Fruit fly (Drosophila melanogaster) whole organism, embryonic: Measurements from ENCODE around the gene dlt.

Experiments
- BEAF-32 ChIP-seq: fragments of 200-800 bp; sonication (Bioruptor generic); optimal IDR thresholded peaks from 3 replicates; lab custom pipeline; 2017; ENCODE audit warnings: missing biosample characterization, missing genetic modification characterization, mild to moderate bottlenecking, moderate library complexity, missing genetic modification reagents
- CG12391 ChIP-seq: fragments of 200-800 bp; sonication (Bioruptor generic); optimal IDR thresholded peaks from 3 replicates; lab custom pipeline; 2018; ENCODE audit warnings: missing biosample characterization, mild to moderate bottlenecking, missing genetic modification characterization, moderate library complexity
- CG12659 ChIP-seq: fragments of 200-800 bp; sonication (Bioruptor generic); optimal IDR thresholded peaks from 3 replicates; lab custom pipeline; 2017; ENCODE audit warnings: mild to moderate bottlenecking, missing biosample characterization, missing genetic modification reagents, missing genetic modification characterization
- CG14860 ChIP-seq: fragments of 200-800 bp; sonication (Bioruptor generic); IDR thresholded peaks from 3 replicates; pipeline ENCODE4 v1.3.6; 2022; ENCODE audit warnings: missing biosample characterization, missing genetic modification characterization; ENCODE audit not compliant: partially characterized antibody
- CG15696 ChIP-seq: fragments of 200-800 bp; sonication (Bioruptor generic); optimal IDR thresholded peaks from 2 replicates; lab custom pipeline; 2019; ENCODE audit warnings: missing biosample characterization, mild to moderate bottlenecking, missing genetic modification characterization, moderate library complexity
- CG2678 ChIP-seq: fragments of 200-800 bp; sonication (Bioruptor generic); optimal IDR thresholded peaks from 3 replicates; lab custom pipeline; 2019; ENCODE audit warnings: missing biosample characterization, mild to moderate bottlenecking, missing genetic modification characterization, moderate library complexity
- CG2712 ChIP-seq: fragments of 200-800 bp; optimal IDR thresholded peaks from 3 replicates; lab custom pipeline; 2019; ENCODE audit warnings: missing biosample characterization, mild to moderate bottlenecking, missing genetic modification characterization, moderate library complexity
- CG2875 ChIP-seq: fragments of 200-800 bp; sonication (Bioruptor generic); optimal IDR thresholded peaks from 2 replicates; lab custom pipeline; 2017; ENCODE audit warnings: missing biosample characterization, mild to moderate bottlenecking, missing genetic modification characterization, missing genetic modification reagents
- CG30020 ChIP-seq: fragments of 200-800 bp; optimal IDR thresholded peaks from 2 replicates; lab custom pipeline; 2019; ENCODE audit warnings: missing biosample characterization, mild to moderate bottlenecking, missing genetic modification characterization, moderate library complexity
- CG30403 ChIP-seq: fragments of 200-800 bp; sonication (Bioruptor generic); optimal IDR thresholded peaks from 3 replicates; lab custom pipeline; 2016; ENCODE audit warnings: missing biosample characterization, missing genetic modification characterization
- CG33213 ChIP-seq: fragments of 200-800 bp; sonication (Bioruptor generic); optimal IDR thresholded peaks from 3 replicates; lab custom pipeline; 2016; ENCODE audit warnings: missing biosample characterization, missing genetic modification characterization
- CG34224 ChIP-seq: fragments of 200-800 bp; sonication (Bioruptor generic); IDR thresholded peaks from 3 replicates; pipeline ENCODE4 v1.3.6; 2022; ENCODE audit warnings: missing biosample characterization, missing genetic modification characterization; ENCODE audit not compliant: partially characterized antibody
- CG4617 ChIP-seq: fragments of 200-800 bp; sonication (Bioruptor generic); optimal IDR thresholded peaks from 3 replicates; lab custom pipeline; 2016; ENCODE audit warnings: missing biosample characterization, missing genetic modification characterization, borderline replicate concordance
- CG8478 ChIP-seq: fragments of >200 bp; optimal IDR thresholded peaks from 2 replicates; lab custom pipeline; 2018
- CG9437 ChIP-seq: fragments of 200-800 bp; sonication (Bioruptor generic); optimal IDR thresholded peaks from 2 replicates; lab custom pipeline; 2018; ENCODE audit warnings: missing biosample characterization, mild to moderate bottlenecking, missing genetic modification characterization
- CG9797 ChIP-seq: fragments of 200-800 bp; sonication (Bioruptor generic); optimal IDR thresholded peaks from 3 replicates; lab custom pipeline; 2018; ENCODE audit warnings: missing biosample characterization, mild to moderate bottlenecking, missing genetic modification characterization
- CG9817 ChIP-seq: fragments of 200-800 bp; sonication (Bioruptor generic); optimal IDR thresholded peaks from 2 replicates; lab custom pipeline; 2018; ENCODE audit warnings: missing biosample characterization, mild to moderate bottlenecking, missing genetic modification characterization, moderate library complexity
- CHES-1-like ChIP-seq: fragments of 200-800 bp; sonication (Bioruptor generic); optimal IDR thresholded peaks from 2 replicates; lab custom pipeline; 2016; ENCODE audit warnings: missing biosample characterization, missing genetic modification characterization
- CTCF ChIP-seq: fragments of 200-800 bp; sonication (Bioruptor generic); optimal IDR thresholded peaks from 2 replicates; lab custom pipeline; 2017; ENCODE audit warnings: missing biosample characterization, mild to moderate bottlenecking, missing genetic modification characterization, moderate library complexity
- Dbx ChIP-seq: fragments of 200-800 bp; sonication (Bioruptor generic); IDR thresholded peaks from 3 replicates; pipeline ENCODE4 v1.3.6; 2022; ENCODE audit warnings: missing biosample characterization, missing genetic modification characterization
- Ets97D ChIP-seq: fragments of 200-800 bp; sonication (Bioruptor generic); optimal IDR thresholded peaks from 3 replicates; lab custom pipeline; 2016; ENCODE audit warnings: missing biosample characterization, missing genetic modification characterization
- HmgZ ChIP-seq: fragments of 200-800 bp; sonication (Bioruptor generic); optimal IDR thresholded peaks from 2 replicates; lab custom pipeline; 2018; ENCODE audit warnings: missing biosample characterization, mild to moderate bottlenecking, missing genetic modification characterization
- MBD-R2 ChIP-seq: fragments of 200-800 bp; sonication (Bioruptor generic); IDR thresholded peaks from 2 replicates; pipeline ENCODE4 v1.3.6; 2022; ENCODE audit warnings: missing biosample characterization, missing genetic modification characterization
- Max ChIP-seq: fragments of 200-800 bp; sonication (Bioruptor generic); optimal IDR thresholded peaks from 2 replicates; lab custom pipeline; 2016; ENCODE audit warnings: missing biosample characterization, mild to moderate bottlenecking, missing genetic modification characterization
- Med ChIP-seq: fragments of 200-800 bp; sonication (Bioruptor generic); peaks from one replicate; lab custom pipeline; 2016; ENCODE audit warnings: missing biosample characterization, missing genetic modification characterization, mild to moderate bottlenecking, inconsistent platforms, moderate library complexity
- Pdp1 ChIP-seq, 2 experiments: fragments of 200-800 bp; sonication (Bioruptor generic); optimal IDR thresholded peaks; 3 replicates each; lab custom pipeline; 2016; ENCODE audit warnings: missing biosample characterization in 2 of 2, missing genetic modification characterization in 2 of 2, mild to moderate bottlenecking in 1 of 2, moderate library complexity in 1 of 2
- Scr ChIP-seq: fragments of 200-800 bp; sonication (Bioruptor generic); IDR thresholded peaks from 2 replicates; pipeline ENCODE4 v1.3.6; 2022; ENCODE audit warnings: missing biosample characterization, missing genetic modification characterization; ENCODE audit not compliant: partially characterized antibody
- Sry-β ChIP-seq: fragments of 200-800 bp; sonication (Bioruptor generic); optimal IDR thresholded peaks from 2 replicates; lab custom pipeline; 2018; ENCODE audit warnings: missing biosample characterization, mild to moderate bottlenecking, missing genetic modification characterization, moderate library complexity
- Stat92E ChIP-seq, 3 experiments: fragments of >200 bp in 2 of 3; fragments of 200-800 bp in 1 of 3; sonication (Bioruptor generic) in 1 of 3; optimal IDR thresholded peaks; 2 replicates each; lab custom pipeline; 2017 to 2019; ENCODE audit warnings: missing biosample characterization in 3 of 3, missing genetic modification characterization in 3 of 3, mild to moderate bottlenecking in 1 of 3, moderate library complexity in 1 of 3
- YL-1 ChIP-seq: fragments of 200-800 bp; sonication (Bioruptor generic); optimal IDR thresholded peaks from 3 replicates; lab custom pipeline; 2017; ENCODE audit warnings: missing biosample characterization, mild to moderate bottlenecking, missing genetic modification characterization
- amos ChIP-seq: fragments of 200-800 bp; sonication (Bioruptor generic); IDR thresholded peaks from 2 replicates; pipeline ENCODE4 v1.3.6; 2022; ENCODE audit warnings: missing biosample characterization, missing genetic modification characterization; ENCODE audit not compliant: partially characterized antibody
- cad ChIP-seq: fragments of >200 bp; optimal IDR thresholded peaks from 2 replicates; lab custom pipeline; 2017; ENCODE audit warnings: missing biosample characterization, missing genetic modification characterization
- chif ChIP-seq, 2 experiments: fragments of 200-800 bp; sonication (Bioruptor generic); optimal IDR thresholded peaks; 3 replicates each; lab custom pipeline; 2016; ENCODE audit warnings: missing biosample characterization in 2 of 2, missing genetic modification characterization in 2 of 2
- crp ChIP-seq, 2 experiments: fragments of 200-800 bp; sonication (Bioruptor generic); optimal IDR thresholded peaks; 2 replicates in 1 of 2; 3 replicates in 1 of 2; lab custom pipeline; 2017; ENCODE audit warnings: missing biosample characterization in 2 of 2, missing genetic modification characterization in 2 of 2, mild to moderate bottlenecking in 1 of 2, moderate library complexity in 1 of 2
- dm ChIP-seq: fragments of 200-800 bp; sonication (Bioruptor generic); optimal IDR thresholded peaks from 3 replicates; lab custom pipeline; 2016; ENCODE audit warnings: missing biosample characterization, missing genetic modification characterization
- dmrt11E ChIP-seq: fragments of 200-800 bp; sonication (Bioruptor generic); optimal IDR thresholded peaks from 3 replicates; lab custom pipeline; 2018; ENCODE audit warnings: missing biosample characterization, mild to moderate bottlenecking, missing genetic modification characterization, moderate library complexity
- exex ChIP-seq: fragments of 200-800 bp; sonication (Bioruptor generic); optimal IDR thresholded peaks from 4 replicates; lab custom pipeline; 2018; ENCODE audit warnings: missing biosample characterization, mild to moderate bottlenecking, missing genetic modification characterization, moderate library complexity
- fu2 ChIP-seq: fragments of 200-800 bp; sonication (Bioruptor generic); optimal IDR thresholded peaks from 2 replicates; lab custom pipeline; 2016; ENCODE audit warnings: missing biosample characterization, missing genetic modification characterization
- gfzf ChIP-seq: fragments of 200-800 bp; sonication (Bioruptor generic); optimal IDR thresholded peaks from 2 replicates; lab custom pipeline; 2016; ENCODE audit warnings: missing biosample characterization, mild to moderate bottlenecking, missing genetic modification characterization, moderate library complexity
- inv ChIP-seq: fragments of 200-800 bp; sonication (Bioruptor generic); IDR thresholded peaks from 2 replicates; pipeline ENCODE4 v1.3.6; 2022; ENCODE audit warnings: missing biosample characterization, missing genetic modification characterization; ENCODE audit not compliant: partially characterized antibody
- lola ChIP-seq, 3 experiments: fragments of >200 bp in 2 of 3; fragments of 200-800 bp in 1 of 3; sonication (Bioruptor generic) in 1 of 3; optimal IDR thresholded peaks; 2 replicates each; lab custom pipeline; 2017 to 2019; ENCODE audit warnings: missing biosample characterization in 3 of 3, missing genetic modification characterization in 3 of 3, mild to moderate bottlenecking in 1 of 3, moderate library complexity in 1 of 3
- phol ChIP-seq: fragments of 200-800 bp; sonication (Bioruptor generic); optimal IDR thresholded peaks from 3 replicates; lab custom pipeline; 2018; ENCODE audit warnings: missing biosample characterization, mild to moderate bottlenecking, missing genetic modification characterization, moderate library complexity
- row ChIP-seq: fragments of 200-800 bp; sonication (Bioruptor generic); IDR thresholded peaks from 3 replicates; pipeline ENCODE4 v1.3.6; 2022; ENCODE audit warnings: missing biosample characterization, missing genetic modification characterization
- sc ChIP-seq, 3 experiments: fragments of >200 bp in 2 of 3; fragments of 200-800 bp in 1 of 3; sonication (Bioruptor generic) in 1 of 3; optimal IDR thresholded peaks; 2 replicates in 2 of 3; 3 replicates in 1 of 3; lab custom pipeline; 2017; ENCODE audit warnings: mild to moderate bottlenecking in 1 of 3, missing biosample characterization in 1 of 3, missing genetic modification characterization in 1 of 3, missing genetic modification reagents in 1 of 3
- scrt ChIP-seq: fragments of 200-800 bp; sonication (Bioruptor generic); optimal IDR thresholded peaks from 2 replicates; lab custom pipeline; 2018; ENCODE audit warnings: missing biosample characterization, mild to moderate bottlenecking, missing genetic modification characterization, moderate library complexity
- sens ChIP-seq: fragments of 200-800 bp; sonication (Bioruptor generic); peaks from one replicate; lab custom pipeline; 2016; ENCODE audit warnings: missing biosample characterization, missing genetic modification characterization
- stwl ChIP-seq: fragments of 200-800 bp; sonication (Bioruptor generic); optimal IDR thresholded peaks from 3 replicates; lab custom pipeline; 2018; ENCODE audit warnings: missing biosample characterization, mild to moderate bottlenecking, missing genetic modification characterization, moderate library complexity
- tgo ChIP-seq: fragments of 200-800 bp; sonication (Bioruptor generic); IDR thresholded peaks from 3 replicates; pipeline ENCODE4 v1.3.6; 2022; ENCODE audit warnings: missing biosample characterization, missing genetic modification characterization

dlt gene

DNA sequence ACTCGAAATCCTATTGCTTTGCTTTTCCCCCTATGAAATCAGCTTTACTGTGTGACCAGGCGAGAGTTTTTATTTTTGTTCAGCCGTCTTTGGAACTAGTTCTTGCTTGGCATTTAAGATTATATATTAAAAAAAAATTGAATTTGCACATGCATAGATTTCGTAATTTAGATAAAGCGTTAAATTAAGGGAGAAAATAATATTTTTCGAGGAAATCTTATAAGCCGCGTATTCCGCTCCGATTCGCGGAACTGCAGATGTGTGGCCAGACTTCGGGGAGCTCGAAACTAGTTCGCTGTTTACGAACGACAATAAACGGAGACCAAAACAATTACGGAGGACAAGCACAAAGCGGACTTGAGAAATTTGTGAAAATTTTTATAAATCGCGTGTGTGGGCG, 7.7 kb upstream of the dlt start, which contains the start of the genes JTBR and CG42676 (continued):
- peak; percentile 8 for TF ChIP-seq CG30403
- peak; percentile 87 for TF ChIP-seq CG9797 (GFP tag; lab: Kevin White, UChicago)
- no peak for TF ChIP-seq sc (optimal IDR thresholded peaks at IDR 0.05; lab: Kevin White, UChicago)
- TF ChIP-seq sc (GFP tag; optimal IDR thresholded peaks at IDR 0.05; lab: Kevin White, UChicago): no peak
- peak; percentile 73 for TF ChIP-seq gfzf
- TF ChIP-seq HmgZ (tag; lab: Kevin White, UChicago): peak; percentile 28
- peak; percentile 31 for TF ChIP-seq Ets97D (GFP tag; lab: Kevin White, UChicago)
- TF ChIP-seq CG14860 (GFP tag; lab: Robert Waterston, UW): 0 out of 3 replicates have a peak, but pooled peaks have one; percentile 7
- peak in 1 of 2 experiments; percentile 8 for TF ChIP-seq chif (GFP tag; optimal IDR thresholded peaks at IDR 0.05; lab: Kevin White, UChicago)
- TF ChIP-seq Sry-β (GFP tag; lab: Kevin White, UChicago): peak; percentile 60
- TF ChIP-seq CG30020 (tag; lab: Kevin White, UChicago): peak; percentile 25
- TF ChIP-seq Max: peak; percentile 33
- peak; percentile 71 for TF ChIP-seq sens (GFP tag; lab: Kevin White, UChicago)
- TF ChIP-seq Dbx (GFP tag; lab: Robert Waterston, UW): no peak
- TF ChIP-seq inv (GFP tag; lab: Robert Waterston, UW): peak; percentile 53; the same call in 1 of the 2 replicates
- peak; percentile 3 for TF ChIP-seq dmrt11E (tag; lab: Kevin White, UChicago)
- TF ChIP-seq exex (tag; lab: Kevin White, UChicago): peak; percentile 36
- TF ChIP-seq CG4617: peak; percentile 40
- TF ChIP-seq fu2 (GFP tag; lab: Kevin White, UChicago): no peak
- TF ChIP-seq phol (tag; lab: Kevin White, UChicago): peak; percentile 49
- TF ChIP-seq amos (GFP tag; lab: Robert Waterston, UW): peak; percentile 42; the same call in 1 of the 2 replicates
- peak; percentile 29 for TF ChIP-seq dm (GFP tag; lab: Kevin White, UChicago)
- TF ChIP-seq CG12659 (GFP tag; lab: Kevin White, UChicago): peak; percentile 50
- TF ChIP-seq row (GFP tag; lab: Robert Waterston, UW): peak; percentile 87
- TF ChIP-seq lola (GFP tag; optimal IDR thresholded peaks at IDR 0.05; lab: Kevin White, UChicago): peak in 1 of 3 experiments; percentile 35
- peak; percentile 51 for TF ChIP-seq cad (GFP tag; lab: Kevin White, UChicago)
- no peak for TF ChIP-seq CG8478
- TF ChIP-seq Med: peak; percentile 81
- TF ChIP-seq CG2712: peak; percentile 52
- no peak for TF ChIP-seq tgo (GFP tag; lab: Robert Waterston, UW)
- TF ChIP-seq CG33213 (GFP tag; lab: Kevin White, UChicago): peak; percentile 19
- peak; percentile 14 for TF ChIP-seq CTCF
- peak in 1 of 2 experiments; percentile 45 for TF ChIP-seq Pdp1 (GFP tag; optimal IDR thresholded peaks at IDR 0.05; lab: Kevin White, UChicago)
- no peak for TF ChIP-seq CG9817 (tag; lab: Kevin White, UChicago)
- peak; percentile 22 for TF ChIP-seq CG15696
- no peak for TF ChIP-seq scrt
- TF ChIP-seq CG12391 (tag; lab: Kevin White, UChicago): peak; percentile 67
- TF ChIP-seq CG2678 (tag; lab: Kevin White, UChicago): no peak
- TF ChIP-seq stwl (tag; lab: Kevin White, UChicago): peak; percentile 75
- no peak for TF ChIP-seq CG2875
- peak; percentile 62; the same call in 2 of the 3 replicates for TF ChIP-seq CG34224 (GFP tag; lab: Robert Waterston, UW)
- TF ChIP-seq CG9437 (GFP tag; lab: Kevin White, UChicago): peak; percentile 29
- TF ChIP-seq Stat92E (GFP tag; optimal IDR thresholded peaks at IDR 0.05; lab: Kevin White, UChicago): peak in 1 of 3 experiments; percentile 21
- peak; percentile 34 for TF ChIP-seq BEAF-32 (GFP tag; lab: Kevin White, UChicago)
- TF ChIP-seq MBD-R2 (GFP tag; lab: Robert Waterston, UW): peak; percentile 82; the same call in 1 of the 2 replicates
- TF ChIP-seq YL-1 (GFP tag; lab: Kevin White, UChicago): peak; percentile 94
- TF ChIP-seq CHES-1-like (GFP tag; lab: Kevin White, UChicago): peak; percentile 53
- TF ChIP-seq Scr (GFP tag; lab: Robert Waterston, UW): peak; percentile 52
- TF ChIP-seq crp (GFP tag; optimal IDR thresholded peaks at IDR 0.05; lab: Kevin White, UChicago): peak in 1 of 2 experiments; percentile 52
